Fruit fly (Drosophila melanogaster) whole organism, prepupa: ENCODE results near the gene noc.

Experiments used
- Blimp-1 ChIP-seq: fragments of 200-800 bp; sonication (Bioruptor generic); optimal IDR thresholded peaks from 3 replicates; lab custom pipeline; 2017; ENCODE audit warnings: missing biosample characterization, missing genetic modification characterization, mild to moderate bottlenecking, moderate library complexity, missing genetic modification reagents
- CG10631 ChIP-seq: fragments of 200-800 bp; sonication (Bioruptor generic); optimal IDR thresholded peaks from 2 replicates; lab custom pipeline; 2016; ENCODE audit warnings: missing biosample characterization, missing genetic modification characterization
- CG10669 ChIP-seq: fragments of 200-800 bp; sonication (Bioruptor generic); optimal IDR thresholded peaks from 3 replicates; lab custom pipeline; 2018; ENCODE audit warnings: missing biosample characterization, mild to moderate bottlenecking, missing genetic modification characterization, moderate library complexity
- CG11762 ChIP-seq: fragments of 200-800 bp; sonication (Bioruptor generic); optimal IDR thresholded peaks from 3 replicates; lab custom pipeline; 2016; ENCODE audit warnings: missing biosample characterization, missing genetic modification characterization; ENCODE audit not compliant: insufficient read depth
- CG15336 ChIP-seq: fragments of 200-800 bp; sonication (Bioruptor generic); IDR thresholded peaks from 2 replicates; pipeline ENCODE4 v1.3.6; 2022; ENCODE audit warnings: missing biosample characterization, missing genetic modification characterization
- CG1621 ChIP-seq: fragments of 200-800 bp; sonication (Bioruptor generic); optimal IDR thresholded peaks from 3 replicates; lab custom pipeline; 2018; ENCODE audit warnings: missing biosample characterization, mild to moderate bottlenecking, missing genetic modification characterization
- CG16779 ChIP-seq: fragments of 200-800 bp; sonication (Bioruptor generic); optimal IDR thresholded peaks from 3 replicates; lab custom pipeline; 2017; ENCODE audit warnings: missing biosample characterization, mild to moderate bottlenecking, missing genetic modification characterization
- CG31627 ChIP-seq: fragments of 200-800 bp; sonication (Bioruptor generic); optimal IDR thresholded peaks from 3 replicates; lab custom pipeline; 2016; ENCODE audit warnings: missing biosample characterization, missing genetic modification characterization
- CG32006 ChIP-seq: fragments of 200-800 bp; sonication (Bioruptor generic); optimal IDR thresholded peaks from 3 replicates; lab custom pipeline; 2017; ENCODE audit warnings: missing biosample characterization, mild to moderate bottlenecking, missing genetic modification characterization
- CG4318 ChIP-seq: fragments of 200-800 bp; sonication (Bioruptor generic); optimal IDR thresholded peaks from 3 replicates; lab custom pipeline; 2017; ENCODE audit warnings: missing biosample characterization, mild to moderate bottlenecking, missing genetic modification characterization
- CG6163 ChIP-seq: fragments of 200-800 bp; sonication (Bioruptor generic); IDR thresholded peaks from 3 replicates; pipeline ENCODE4 v1.3.6; 2022; ENCODE audit warnings: missing biosample characterization, missing genetic modification characterization
- CG6276 ChIP-seq: fragments of 200-800 bp; sonication (Bioruptor generic); optimal IDR thresholded peaks from 2 replicates; lab custom pipeline; 2017; ENCODE audit warnings: missing biosample characterization, mild to moderate bottlenecking, missing genetic modification characterization
- CG6792 ChIP-seq: fragments of 200-800 bp; sonication (Bioruptor generic); optimal IDR thresholded peaks from 3 replicates; lab custom pipeline; 2016; ENCODE audit warnings: missing biosample characterization, missing genetic modification characterization
- CG6808 ChIP-seq: fragments of 200-800 bp; sonication (Bioruptor generic); optimal IDR thresholded peaks from 3 replicates; lab custom pipeline; 2017; ENCODE audit warnings: missing biosample characterization, missing genetic modification characterization, mild to moderate bottlenecking, moderate library complexity, missing genetic modification reagents
- CG7368 ChIP-seq: fragments of 200-800 bp; sonication (Bioruptor generic); optimal IDR thresholded peaks from 3 replicates; lab custom pipeline; 2016; ENCODE audit warnings: missing biosample characterization, missing genetic modification characterization
- CG8119 ChIP-seq: fragments of 200-800 bp; sonication (Bioruptor generic); IDR thresholded peaks from 3 replicates; pipeline ENCODE4 v1.3.6; 2022; ENCODE audit warnings: missing biosample characterization, missing genetic modification characterization
- CG8632 ChIP-seq: fragments of 200-800 bp; sonication (Bioruptor generic); optimal IDR thresholded peaks from 3 replicates; lab custom pipeline; 2016; ENCODE audit warnings: missing biosample characterization, missing genetic modification characterization
- CG9139 ChIP-seq: fragments of 200-800 bp; sonication (Bioruptor generic); optimal IDR thresholded peaks from 3 replicates; lab custom pipeline; 2017; ENCODE audit warnings: missing biosample characterization, mild to moderate bottlenecking, missing genetic modification characterization
- Eip75B ChIP-seq: fragments of 200-800 bp; sonication (Bioruptor generic); optimal IDR thresholded peaks from 3 replicates; lab custom pipeline; 2016; ENCODE audit warnings: missing biosample characterization, missing genetic modification characterization
- Eip78C ChIP-seq: fragments of 200-800 bp; sonication (Bioruptor generic); peaks from one replicate; lab custom pipeline; 2016; ENCODE audit warnings: missing biosample characterization, missing genetic modification characterization
- Ets21C ChIP-seq: fragments of 200-800 bp; sonication (Bioruptor generic); optimal IDR thresholded peaks from 3 replicates; lab custom pipeline; 2016; ENCODE audit warnings: missing biosample characterization, missing genetic modification characterization
- Ets96B ChIP-seq: fragments of 200-800 bp; optimal IDR thresholded peaks from 2 replicates; lab custom pipeline; 2019; ENCODE audit warnings: missing biosample characterization, mild to moderate bottlenecking, missing genetic modification characterization, moderate library complexity
- Hr39 ChIP-seq: fragments of 200-800 bp; sonication (Bioruptor generic); optimal IDR thresholded peaks from 2 replicates; lab custom pipeline; 2016; ENCODE audit warnings: missing biosample characterization, missing genetic modification characterization
- Hr4 ChIP-seq: fragments of 200-800 bp; sonication (Bioruptor generic); optimal IDR thresholded peaks from 3 replicates; lab custom pipeline; 2016; ENCODE audit warnings: missing biosample characterization, missing genetic modification characterization
- Lpt ChIP-seq: fragments of 200-800 bp; sonication (Bioruptor generic); optimal IDR thresholded peaks from 3 replicates; lab custom pipeline; 2016; ENCODE audit warnings: missing biosample characterization, missing genetic modification characterization
- Met ChIP-seq: fragments of 200-800 bp; sonication (Bioruptor generic); optimal IDR thresholded peaks from 3 replicates; lab custom pipeline; 2016; ENCODE audit warnings: missing biosample characterization, missing genetic modification characterization
- OdsH ChIP-seq: fragments of 200-800 bp; sonication (Bioruptor generic); optimal IDR thresholded peaks from 3 replicates; lab custom pipeline; 2016; ENCODE audit warnings: missing biosample characterization, missing genetic modification characterization
- Sox102F ChIP-seq: fragments of 200-800 bp; sonication (Bioruptor generic); optimal IDR thresholded peaks from 2 replicates; lab custom pipeline; 2016; ENCODE audit warnings: missing biosample characterization, mild to moderate bottlenecking, missing genetic modification characterization
- Sox14 ChIP-seq: fragments of 200-800 bp; sonication (Bioruptor generic); optimal IDR thresholded peaks from 3 replicates; lab custom pipeline; 2016; ENCODE audit warnings: missing biosample characterization, missing genetic modification characterization
- acj6 ChIP-seq: fragments of 200-800 bp; sonication (Bioruptor generic); optimal IDR thresholded peaks from 3 replicates; lab custom pipeline; 2016; ENCODE audit warnings: missing biosample characterization, missing genetic modification characterization
- cyc ChIP-seq: fragments of 200-800 bp; sonication (Bioruptor generic); optimal IDR thresholded peaks from 3 replicates; lab custom pipeline; 2016; ENCODE audit warnings: missing biosample characterization, missing genetic modification characterization
- dsx ChIP-seq: fragments of 200-800 bp; optimal IDR thresholded peaks from 3 replicates; lab custom pipeline; 2019; ENCODE audit warnings: missing biosample characterization, mild to moderate bottlenecking, missing genetic modification characterization, moderate library complexity; ENCODE audit not compliant: poor library complexity, severe bottlenecking
- eg ChIP-seq: fragments of 200-800 bp; sonication (Bioruptor generic); IDR thresholded peaks from 3 replicates; pipeline ENCODE4 v1.3.6; 2022; ENCODE audit warnings: missing biosample characterization, missing genetic modification characterization
- fkh ChIP-seq: fragments of 200-800 bp; sonication (Bioruptor generic); optimal IDR thresholded peaks from 3 replicates; lab custom pipeline; 2017; ENCODE audit warnings: missing biosample characterization, mild to moderate bottlenecking, missing genetic modification characterization, moderate library complexity
- lz ChIP-seq: fragments of 200-800 bp; sonication (Bioruptor generic); optimal IDR thresholded peaks from 3 replicates; lab custom pipeline; 2016; ENCODE audit warnings: missing biosample characterization, missing genetic modification characterization
- net ChIP-seq: fragments of 200-800 bp; sonication (Bioruptor generic); optimal IDR thresholded peaks from 3 replicates; lab custom pipeline; 2016; ENCODE audit warnings: missing biosample characterization, missing genetic modification characterization
- pdm3 ChIP-seq: fragments of 200-800 bp; sonication (Bioruptor generic); optimal IDR thresholded peaks from 3 replicates; lab custom pipeline; 2016; ENCODE audit warnings: missing biosample characterization, missing genetic modification characterization
- salr ChIP-seq, 2 experiments: fragments of 200-800 bp; sonication (Bioruptor generic); optimal IDR thresholded peaks; 3 replicates each; lab custom pipeline; 2016 to 2018; ENCODE audit warnings: missing biosample characterization in 2 of 2, missing genetic modification characterization in 2 of 2, mild to moderate bottlenecking in 1 of 2
- spab ChIP-seq: fragments of 200-800 bp; sonication (Bioruptor generic); optimal IDR thresholded peaks from 2 replicates; lab custom pipeline; 2017; ENCODE audit warnings: missing biosample characterization, mild to moderate bottlenecking, missing genetic modification characterization, missing genetic modification reagents
- svp ChIP-seq: fragments of 200-800 bp; sonication (Bioruptor generic); peaks from one replicate; lab custom pipeline; 2016; ENCODE audit warnings: missing biosample characterization, missing genetic modification characterization
- topi ChIP-seq: fragments of 200-800 bp; sonication (Bioruptor generic); optimal IDR thresholded peaks from 3 replicates; lab custom pipeline; 2016; ENCODE audit warnings: missing biosample characterization, missing genetic modification characterization
- vri ChIP-seq: fragments of 200-800 bp; sonication (Bioruptor generic); optimal IDR thresholded peaks from 3 replicates; lab custom pipeline; 2016; ENCODE audit warnings: missing biosample characterization, mild to moderate bottlenecking, missing genetic modification characterization

noc gene

dm6 chr2L:14461066-14461465 is 29.6 kb upstream of the noc start (continued):
- TF ChIP-seq CG6163 (GFP tag; lab: Robert Waterston, UW) (peak; percentile 78), Blimp-1 (peak; percentile 32), CG8119 (GFP tag; lab: Robert Waterston, UW) (peak; percentile 31; the same call in 1 of the 3 replicates), CG10669 (peak; percentile 3), cyc (GFP tag; lab: Kevin White, UChicago) (peak; percentile 82), fkh (peak; percentile 94), Eip75B (peak; percentile 62), dsx (peak; percentile 44), Hr4 (GFP tag; lab: Kevin White, UChicago) (peak; percentile 33), vri (GFP tag; lab: Kevin White, UChicago) (peak; percentile 72), svp (peak; percentile 87), Sox102F (peak; percentile 81), topi (peak; percentile 81), CG7368 (GFP tag; lab: Kevin White, UChicago) (peak; percentile 2), lz (GFP tag; lab: Kevin White, UChicago) (peak; percentile 83), Lpt (GFP tag; lab: Kevin White, UChicago) (no peak), CG11762 (GFP tag; lab: Kevin White, UChicago) (no peak), CG15336 (GFP tag; lab: Robert Waterston, UW) (peak; percentile 39; the same call in 1 of the 2 replicates), CG9139 (GFP tag; lab: Kevin White, UChicago) (no peak)

dm6 chr2L:14462644-14463394 is 27.8 kb upstream of the noc start:
- peak; percentile 44 for TF ChIP-seq svp
- TF ChIP-seq Eip78C (GFP tag; lab: Kevin White, UChicago) = peak; percentile 56
- TF ChIP-seq vri (GFP tag; lab: Kevin White, UChicago) = no peak
- peak; percentile 40 for TF ChIP-seq Met (GFP tag; lab: Kevin White, UChicago)

dm6 chr2L:14464328-14464727 is 26.3 kb upstream of the noc start:
- TF ChIP-seq spab (no peak), CG6276 (GFP tag; lab: Kevin White, UChicago) (no peak), salr (GFP tag; optimal IDR thresholded peaks at IDR 0.05; lab: Kevin White, UChicago) (no peak), net (GFP tag; lab: Kevin White, UChicago) (no peak), CG6808 (no peak), CG16779 (tag; lab: Kevin White, UChicago) (no peak), CG4318 (no peak), CG32006 (GFP tag; lab: Kevin White, UChicago) (no peak), Ets96B (tag; lab: Kevin White, UChicago) (no peak), pdm3 (GFP tag; lab: Kevin White, UChicago) (no peak), dsx (no peak), eg (GFP tag; lab: Robert Waterston, UW) (no peak), vri (GFP tag; lab: Kevin White, UChicago) (no peak)

- TF ChIP-seq CG1621 (no peak), CG4318 (no peak), Sox102F (peak; percentile 20), Sox14 (GFP tag; lab: Kevin White, UChicago) (peak; percentile 9), Hr39 (GFP tag; lab: Kevin White, UChicago) (peak; percentile 24), Eip78C (GFP tag; lab: Kevin White, UChicago) (peak; percentile 64), CG8632 (GFP tag; lab: Kevin White, UChicago) (peak; percentile 16), lz (GFP tag; lab: Kevin White, UChicago) (peak; percentile 25), CG10631 (GFP tag; lab: Kevin White, UChicago) (peak; percentile 30), OdsH (GFP tag; lab: Kevin White, UChicago) (peak; percentile 14), CG31627 (peak; percentile 28), fkh (peak; percentile 21), Ets21C (GFP tag; lab: Kevin White, UChicago) (no peak), CG16779 (tag; lab: Kevin White, UChicago) (no peak), CG6792 (peak; percentile 18), acj6 (GFP tag; lab: Kevin White, UChicago) (peak; percentile 28), svp (peak; percentile 84), pdm3 (GFP tag; lab: Kevin White, UChicago) (peak; percentile 0)
These were observed 25.7 kb upstream of the noc start for dm6 chr2L:14464974-14465373.
